Worm (Caenorhabditis elegans): Measurements from ENCODE around the gene Y51B9A.6.
"Not testable (repeated sequence)": the region's sequence is repeated elsewhere in the genome, so short reads cannot be mapped to it uniquely, and the experiment has no call there.

The Y51B9A.6 gene

ce11 chrII:9403087-9403486 is at the start of gene Y51B9A.6:
Y51B9A.6 (minus strand) TSS chrII:9403187.
- no peak for TF ChIP-seq unc-62 (GFP tag; optimal IDR thresholded peaks at IDR 0.05)

ce11 chrII:9452172-9452571 is 49.2 kb upstream of the Y51B9A.6 start, which contains the start of gene R09D1.12:
R09D1.12 (minus strand) TSS chrII:9452272.
- not testable (repeated sequence) for TF ChIP-seq unc-62 (GFP tag; optimal IDR thresholded peaks at IDR 0.05)

- no peak for TF ChIP-seq unc-62 (GFP tag; optimal IDR thresholded peaks at IDR 0.05)
These were observed 45.0 kb upstream of the Y51B9A.6 start, which contains the start of gene chil-18 for ce11 chrII:9447965-9448364. chil-18 (plus strand) TSS chrII:9448265.

- no peak for TF ChIP-seq unc-62 (GFP tag; optimal IDR thresholded peaks at IDR 0.05)
These were observed 42.4 kb upstream of the Y51B9A.6 start, which contains the start of gene R09D1.13 for ce11 chrII:9445368-9445767. R09D1.13 (minus strand) TSS chrII:9445468.

- no peak for TF ChIP-seq unc-62 (GFP tag; optimal IDR thresholded peaks at IDR 0.05)
These were observed 40.5 kb upstream of the Y51B9A.6 start, which contains the start of gene chil-15 for ce11 chrII:9443522-9443921. chil-15 (minus strand) TSS chrII:9443622.

- no peak for TF ChIP-seq unc-62 (GFP tag; optimal IDR thresholded peaks at IDR 0.05)
These were observed 38.9 kb upstream of the Y51B9A.6 start, which contains the start of gene chil-16 for ce11 chrII:9441838-9442237. chil-16 (minus strand) TSS chrII:9441938.

ce11 chrII:9440060-9440459 is 37.1 kb upstream of the Y51B9A.6 start, which contains the start of gene chil-17:
chil-17 (minus strand) TSS chrII:9440160.
- TF ChIP-seq unc-62 (GFP tag; optimal IDR thresholded peaks at IDR 0.05), result no peak

- no peak for TF ChIP-seq unc-62 (GFP tag; optimal IDR thresholded peaks at IDR 0.05)
These were observed 35.9 kb upstream of the Y51B9A.6 start for ce11 chrII:9438853-9439252.

ce11 chrII:9438227-9438626 is 35.2 kb upstream of the Y51B9A.6 start, which contains the start of gene chil-13:
chil-13 (minus strand) TSS chrII:9438327.
- no peak for TF ChIP-seq unc-62 (GFP tag; optimal IDR thresholded peaks at IDR 0.05)

- TF ChIP-seq unc-62 (GFP tag; optimal IDR thresholded peaks at IDR 0.05), result no peak
These were observed 33.0 kb upstream of the Y51B9A.6 start, which contains the start of gene kin-16 for ce11 chrII:9436009-9436408. kin-16 (minus strand) TSS chrII:9436109.

- no peak for TF ChIP-seq unc-62 (GFP tag; optimal IDR thresholded peaks at IDR 0.05)
These were observed 30.6 kb upstream of the Y51B9A.6 start, which contains the start of gene kin-15 for ce11 chrII:9433609-9434008. kin-15 (minus strand) TSS chrII:9433709.

- no peak for TF ChIP-seq unc-62 (GFP tag; optimal IDR thresholded peaks at IDR 0.05)
These were observed 28.1 kb upstream of the Y51B9A.6 start for ce11 chrII:9431119-9431518.

ce11 chrII:9427644-9428043 is 24.7 kb upstream of the Y51B9A.6 start, which contains the start of gene M176.5:
M176.5 (minus strand) TSS chrII:9427744.
- no peak for TF ChIP-seq unc-62 (GFP tag; optimal IDR thresholded peaks at IDR 0.05)

ce11 chrII:9426076-9426475 is 23.1 kb upstream of the Y51B9A.6 start, which contains the start of gene M176.10:
M176.10 (minus strand) TSS chrII:9426176.
- TF ChIP-seq unc-62 (GFP tag; optimal IDR thresholded peaks at IDR 0.05), result no peak

ce11 chrII:9421969-9422368 is 19.0 kb upstream of the Y51B9A.6 start, which contains the start of gene M176.11:
M176.11 (plus strand) TSS chrII:9422269.
- TF ChIP-seq unc-62 (GFP tag; optimal IDR thresholded peaks at IDR 0.05), result no peak

ce11 chrII:9418843-9419532 is 16.0 kb upstream of the Y51B9A.6 start:
- no peak for TF ChIP-seq unc-62 (GFP tag; optimal IDR thresholded peaks at IDR 0.05)

ce11 chrII:9418065-9418567 is 15.1 kb upstream of the Y51B9A.6 start, which contains the start of the genes M176.4 and M176.16:
M176.4 (plus strand) TSS chrII:9418365.
M176.16 (plus strand) TSS chrII:9418517.
- TF ChIP-seq unc-62 (GFP tag; optimal IDR thresholded peaks at IDR 0.05), result no peak
